Worm (Caenorhabditis elegans) whole organism, L3 larva: Measurements from ENCODE around the gene rpn-11.

Source experiments
- R02D3.7 ChIP-seq: fragments of 150-350 bp; optimal IDR thresholded peaks from 2 replicates; lab custom pipeline; 2014; ENCODE audit warnings: missing biosample characterization, missing genetic modification characterization
- ZK546.5 ChIP-seq: sonication (generic microtip); optimal IDR thresholded peaks from 2 replicates; lab custom pipeline; 2017; ENCODE audit warnings: missing biosample characterization, missing genetic modification characterization
- aly-2 ChIP-seq: fragments of 150-350 bp; optimal IDR thresholded peaks from 2 replicates; lab custom pipeline; 2014; ENCODE audit warnings: missing biosample characterization, missing genetic modification characterization
- ama-1 ChIP-seq: fragments of 150-350 bp; optimal IDR thresholded peaks from 2 replicates; lab custom pipeline; 2018
- ceh-16 ChIP-seq: sonication (generic microtip); optimal IDR thresholded peaks from 2 replicates; lab custom pipeline; 2017; ENCODE audit warnings: missing biosample characterization, missing genetic modification characterization
- ceh-28 ChIP-seq: fragments of 150-350 bp; optimal IDR thresholded peaks from 2 replicates; lab custom pipeline; 2014; ENCODE audit warnings: missing biosample characterization, missing genetic modification reagents, missing genetic modification characterization
- ceh-82 ChIP-seq: fragments of 150-350 bp; optimal IDR thresholded peaks from 2 replicates; lab custom pipeline; 2014; ENCODE audit warnings: missing biosample characterization, missing genetic modification characterization
- ceh-9 ChIP-seq: sonication (generic microtip); optimal IDR thresholded peaks from 2 replicates; lab custom pipeline; 2018; ENCODE audit warnings: missing biosample characterization, missing genetic modification characterization
- daf-12 ChIP-seq: fragments of 150-350 bp; optimal IDR thresholded peaks from 2 replicates; lab custom pipeline; 2014; ENCODE audit warnings: missing biosample characterization, missing genetic modification reagents, missing genetic modification characterization
- egl-27 ChIP-seq: sonication (generic microtip); optimal IDR thresholded peaks from 4 replicates; lab custom pipeline; 2017; ENCODE audit warnings: missing biosample characterization, missing genetic modification reagents, missing genetic modification characterization
- egl-5 ChIP-seq: fragments of 150-350 bp; optimal IDR thresholded peaks from 2 replicates; lab custom pipeline; 2017; ENCODE audit warnings: missing biosample characterization, missing genetic modification reagents, missing genetic modification characterization, inconsistent platforms
- elt-1 ChIP-seq: fragments of 150-350 bp; optimal IDR thresholded peaks from 2 replicates; lab custom pipeline; 2014; ENCODE audit warnings: missing biosample characterization, missing genetic modification characterization
- elt-2 ChIP-seq: sonication (generic microtip); optimal IDR thresholded peaks from 2 replicates; lab custom pipeline; 2016; ENCODE audit warnings: missing genetic modification reagents, mild to moderate bottlenecking, missing genetic modification characterization, missing compliant biosample characterization
- elt-3 ChIP-seq, 3 experiments: fragments of 150-350 bp in 1 of 3; sonication (generic microtip) in 2 of 3; optimal IDR thresholded peaks; 2 replicates in 2 of 3; 4 replicates in 1 of 3; lab custom pipeline; 2014 to 2017; ENCODE audit warnings: missing biosample characterization in 3 of 3, missing genetic modification characterization in 3 of 3
- eor-1 ChIP-seq, 2 experiments: fragments of 150-350 bp; optimal IDR thresholded peaks; 2 replicates each; lab custom pipeline; 2014 to 2018; ENCODE audit warnings: missing biosample characterization in 2 of 2, missing genetic modification characterization in 2 of 2
- fkh-10 ChIP-seq: sonication (generic microtip); optimal IDR thresholded peaks from 2 replicates; lab custom pipeline; 2017; ENCODE audit warnings: missing biosample characterization, missing genetic modification reagents, missing genetic modification characterization
- fkh-2 ChIP-seq: fragments of 150-350 bp; optimal IDR thresholded peaks from 2 replicates; lab custom pipeline; 2014; ENCODE audit warnings: missing biosample characterization, missing genetic modification reagents, missing genetic modification characterization
- fos-1 ChIP-seq: fragments of 150-350 bp; optimal IDR thresholded peaks from 2 replicates; lab custom pipeline; 2014; ENCODE audit warnings: missing biosample characterization, missing genetic modification characterization
- hmg-11 ChIP-seq: sonication (generic microtip); optimal IDR thresholded peaks from 2 replicates; lab custom pipeline; 2016; ENCODE audit warnings: missing genetic modification characterization, missing compliant biosample characterization
- jun-1 ChIP-seq: fragments of 150-350 bp; optimal IDR thresholded peaks from 2 replicates; lab custom pipeline; 2014; ENCODE audit warnings: missing biosample characterization, missing genetic modification reagents, missing genetic modification characterization
- lin-15B ChIP-seq: fragments of 150-350 bp; optimal IDR thresholded peaks from 2 replicates; lab custom pipeline; 2014; ENCODE audit warnings: missing biosample characterization, missing genetic modification characterization
- lin-39 ChIP-seq: fragments of 150-350 bp; optimal IDR thresholded peaks from 2 replicates; lab custom pipeline; 2018; ENCODE audit warnings: missing biosample characterization, missing genetic modification reagents, missing genetic modification characterization
- lsy-12 ChIP-seq: sonication (generic microtip); optimal IDR thresholded peaks from 2 replicates; lab custom pipeline; 2016; ENCODE audit warnings: mild to moderate bottlenecking, missing genetic modification characterization, missing compliant biosample characterization
- mdl-1 ChIP-seq: fragments of 150-350 bp; optimal IDR thresholded peaks from 2 replicates; lab custom pipeline; 2014; ENCODE audit warnings: missing biosample characterization, missing genetic modification characterization
- mml-1 ChIP-seq: fragments of 150-350 bp; sonication (generic microtip); optimal IDR thresholded peaks from 3 replicates; lab custom pipeline; 2014; ENCODE audit warnings: missing biosample characterization, missing genetic modification characterization
- nfya-1 ChIP-seq: sonication (generic microtip); optimal IDR thresholded peaks from 2 replicates; lab custom pipeline; 2017; ENCODE audit warnings: missing genetic modification characterization, mild to moderate bottlenecking, missing compliant biosample characterization, antibody characterized with exemption, moderate library complexity; ENCODE audit not compliant: insufficient read depth
- nhr-11 ChIP-seq: fragments of 150-350 bp; optimal IDR thresholded peaks from 2 replicates; lab custom pipeline; 2014; ENCODE audit warnings: missing biosample characterization, missing genetic modification characterization
- nhr-12 ChIP-seq: fragments of 150-350 bp; optimal IDR thresholded peaks from 2 replicates; lab custom pipeline; 2014; ENCODE audit warnings: missing biosample characterization, missing genetic modification characterization
- nhr-23 ChIP-seq: fragments of 150-350 bp; optimal IDR thresholded peaks from 2 replicates; lab custom pipeline; 2014; ENCODE audit warnings: missing biosample characterization, missing genetic modification reagents, missing genetic modification characterization
- nhr-237 ChIP-seq: fragments of 150-350 bp; optimal IDR thresholded peaks from 2 replicates; lab custom pipeline; 2014; ENCODE audit warnings: missing biosample characterization, missing genetic modification characterization
- nhr-25 ChIP-seq: sonication (generic microtip); optimal IDR thresholded peaks from 2 replicates; lab custom pipeline; 2017; ENCODE audit warnings: missing biosample characterization, missing genetic modification characterization
- nhr-28 ChIP-seq: fragments of 150-350 bp; optimal IDR thresholded peaks from 2 replicates; lab custom pipeline; 2014; ENCODE audit warnings: missing biosample characterization, missing genetic modification characterization
- nhr-43 ChIP-seq: sonication (generic microtip); optimal IDR thresholded peaks from 2 replicates; lab custom pipeline; 2016; ENCODE audit warnings: mild to moderate bottlenecking, missing genetic modification characterization, missing compliant biosample characterization; ENCODE audit not compliant: poor library complexity, severe bottlenecking
- nhr-67 ChIP-seq: fragments of 150-350 bp; optimal IDR thresholded peaks from 2 replicates; lab custom pipeline; 2014; ENCODE audit warnings: missing biosample characterization, missing genetic modification characterization
- nhr-76 ChIP-seq: fragments of 150-350 bp; sonication (generic microtip); optimal IDR thresholded peaks from 5 replicates; lab custom pipeline; 2014; ENCODE audit warnings: missing biosample characterization, missing genetic modification characterization
- nhr-77 ChIP-seq: fragments of 150-350 bp; optimal IDR thresholded peaks from 2 replicates; lab custom pipeline; 2014; ENCODE audit warnings: missing biosample characterization, missing genetic modification characterization
- pha-4 ChIP-seq: fragments of 150-350 bp; optimal IDR thresholded peaks from 2 replicates; lab custom pipeline; 2014; ENCODE audit warnings: missing biosample characterization, missing genetic modification reagents, missing genetic modification characterization
- pqm-1 ChIP-seq: fragments of 150-350 bp; optimal IDR thresholded peaks from 2 replicates; lab custom pipeline; 2017; ENCODE audit warnings: missing biosample characterization, missing genetic modification characterization, inconsistent platforms
- sea-2 ChIP-seq: fragments of 150-350 bp; sonication (generic microtip); optimal IDR thresholded peaks from 4 replicates; lab custom pipeline; 2014; ENCODE audit warnings: missing biosample characterization, missing genetic modification reagents, missing genetic modification characterization
- skn-1 ChIP-seq: fragments of 150-350 bp; optimal IDR thresholded peaks from 2 replicates; lab custom pipeline; 2014; ENCODE audit warnings: missing biosample characterization, missing genetic modification characterization
- snpc-4 ChIP-seq: fragments of 150-350 bp; optimal IDR thresholded peaks from 2 replicates; lab custom pipeline; 2014; ENCODE audit warnings: missing biosample characterization, missing genetic modification characterization
- tbx-2 ChIP-seq: sonication (generic microtip); optimal IDR thresholded peaks from 2 replicates; lab custom pipeline; 2016; ENCODE audit warnings: mild to moderate bottlenecking, missing genetic modification characterization, missing compliant biosample characterization
- unc-39 ChIP-seq: sonication (generic microtip); optimal IDR thresholded peaks from 4 replicates; lab custom pipeline; 2017; ENCODE audit warnings: missing biosample characterization, missing genetic modification characterization
- unc-62 ChIP-seq: fragments of 150-350 bp; sonication (generic microtip); optimal IDR thresholded peaks from 4 replicates; lab custom pipeline; 2014; ENCODE audit warnings: missing biosample characterization, missing genetic modification reagents, missing genetic modification characterization
- zag-1 ChIP-seq: fragments of 150-350 bp; optimal IDR thresholded peaks from 2 replicates; lab custom pipeline; 2014; ENCODE audit warnings: missing biosample characterization, missing genetic modification characterization
- ztf-11 ChIP-seq: fragments of 150-350 bp; optimal IDR thresholded peaks from 2 replicates; lab custom pipeline; 2014; ENCODE audit warnings: missing biosample characterization, missing genetic modification characterization
- ztf-4 ChIP-seq: fragments of 150-350 bp; optimal IDR thresholded peaks from 2 replicates; lab custom pipeline; 2014; ENCODE audit warnings: missing biosample characterization, missing genetic modification characterization

Gene rpn-11

DNA sequence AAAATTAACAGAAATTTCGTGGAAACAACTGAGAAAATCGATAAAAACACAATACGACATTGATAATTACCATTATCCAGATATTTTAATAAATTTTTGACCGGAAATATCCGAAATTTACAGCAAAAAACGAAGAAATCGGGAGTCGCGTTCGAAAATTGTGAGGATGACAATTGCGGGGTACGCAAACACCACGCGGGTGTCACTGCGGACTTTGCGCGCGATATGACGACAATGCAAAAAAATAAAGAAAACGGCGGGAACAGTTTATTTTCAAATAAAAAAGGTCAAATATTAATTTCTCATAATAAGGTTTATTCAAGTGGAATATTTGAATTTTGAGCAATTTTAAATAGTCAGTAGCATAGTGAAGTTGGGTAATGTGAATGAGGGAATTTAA is at the start of gene rpn-11:
Gene rpn-11 (minus strand): TSS at position 198 of the 400 bp plus-strand sequence.
- TF ChIP-seq tbx-2 (tag; lab: Kevin White, UChicago) (peak; percentile 55), sea-2 (GFP tag; lab: Kevin White, UChicago) (no peak), ztf-4 (tag; lab: Kevin White, UChicago) (no peak), ceh-9 (tag; lab: Kevin White, UChicago) (no peak), nhr-67 (tag; lab: Kevin White, UChicago) (no peak), eor-1 (tag; optimal IDR thresholded peaks at IDR 0.05; lab: Kevin White, UChicago) (no peak), pha-4 (tag; lab: Kevin White, UChicago) (peak; percentile 88), jun-1 (tag; lab: Kevin White, UChicago) (peak; percentile 52), egl-27 (tag; lab: Kevin White, UChicago) (no peak), nhr-12 (tag; lab: Kevin White, UChicago) (no peak), ZK546.5 (tag; lab: Kevin White, UChicago) (peak; percentile 32), nhr-23 (tag; lab: Kevin White, UChicago) (peak; percentile 83), hmg-11 (tag; lab: Kevin White, UChicago) (peak; percentile 80), snpc-4 (tag; lab: Kevin White, UChicago) (peak; percentile 82), mml-1 (tag; lab: Kevin White, UChicago) (no peak), lsy-12 (tag; lab: Kevin White, UChicago) (peak; percentile 80), nfya-1 (tag; lab: Kevin White, UChicago) (peak; percentile 85), skn-1 (peak; percentile 98), nhr-28 (tag; lab: Kevin White, UChicago) (no peak), fkh-10 (GFP tag; lab: Kevin White, UChicago) (no peak), nhr-25 (tag; lab: Kevin White, UChicago) (peak; percentile 64), elt-1 (tag; lab: Kevin White, UChicago) (no peak), nhr-11 (tag; lab: Kevin White, UChicago) (no peak), mdl-1 (tag; lab: Kevin White, UChicago) (peak; percentile 50), ceh-16 (tag; lab: Kevin White, UChicago) (no peak), elt-3 (tag; optimal IDR thresholded peaks at IDR 0.05; lab: Kevin White, UChicago) (no peak), ztf-11 (tag; lab: Kevin White, UChicago) (no peak), unc-62 (no peak), lin-39 (peak; percentile 29), nhr-77 (tag; lab: Kevin White, UChicago) (peak; percentile 50), nhr-43 (tag; lab: Kevin White, UChicago) (peak; percentile 82), unc-39 (tag; lab: Kevin White, UChicago) (no peak), fkh-2 (tag; lab: Kevin White, UChicago) (no peak), R02D3.7 (tag; lab: Kevin White, UChicago) (peak; percentile 83), ceh-82 (peak; percentile 52), nhr-237 (tag; lab: Kevin White, UChicago) (no peak), fos-1 (tag; lab: Kevin White, UChicago) (no peak), lin-15B (peak; percentile 85), egl-5 (tag; lab: Kevin White, UChicago) (peak; percentile 9), pqm-1 (tag; lab: Kevin White, UChicago) (peak; percentile 25), ama-1 (lab: Kevin White, UChicago) (peak; percentile 25), elt-2 (peak; percentile 71), daf-12 (tag; lab: Kevin White, UChicago) (no peak), zag-1 (tag; lab: Kevin White, UChicago) (no peak), aly-2 (no peak), nhr-76 (tag; lab: Kevin White, UChicago) (no peak), ceh-28 (tag; lab: Kevin White, UChicago) (peak; percentile 78)
